Fruit fly (Drosophila melanogaster) S2 (cell line): Measurements from ENCODE around the gene CG31676.

Source experiments
- CG8478 ChIP-seq: fragments of >200 bp; optimal IDR thresholded peaks from 2 replicates; lab custom pipeline; 2018
- CTCF ChIP-seq, 2 experiments: fragments of >200 bp; optimal IDR thresholded peaks; 2 replicates each; lab custom pipeline; 2018

- no peak for TF ChIP-seq CTCF (optimal IDR thresholded peaks at IDR 0.05; lab: Kevin White, UChicago)
- TF ChIP-seq CG8478 = no peak
These were observed 42.5 kb downstream of the CG31676 start for dm6 chr2L:20883097-20883496.
